Worm (Caenorhabditis elegans) whole organism, L4 larva: Measurements from ENCODE around the gene F53B7.7.

Source experiments
- F44E2.7 ChIP-seq: fragments of 200-800 bp; sonication (Bioruptor generic); IDR thresholded peaks from 2 replicates; pipeline ENCODE4 v2.1.2; 2022; ENCODE audit warnings: missing genetic modification characterization, missing compliant biosample characterization
- T20F7.1 ChIP-seq: fragments of 200-800 bp; sonication (Bioruptor generic); optimal IDR thresholded peaks from 2 replicates; lab custom pipeline; 2018; ENCODE audit warnings: mild to moderate bottlenecking, missing genetic modification characterization, missing compliant biosample characterization
- T26A8.4 ChIP-seq: fragments of 200-800 bp; sonication (Bioruptor generic); IDR thresholded peaks from 2 replicates; pipeline ENCODE4 v1.3.6; 2022; ENCODE audit warnings: missing genetic modification characterization, missing compliant biosample characterization
- aha-1 ChIP-seq: fragments of 150-350 bp; peaks from one replicate; lab custom pipeline; 2014; ENCODE audit warnings: missing biosample characterization, missing genetic modification characterization
- ceh-28 ChIP-seq: fragments of 150-350 bp; optimal IDR thresholded peaks from 2 replicates; lab custom pipeline; 2014; ENCODE audit warnings: missing biosample characterization, missing genetic modification reagents, missing genetic modification characterization
- cey-2 ChIP-seq: sonication (generic microtip); optimal IDR thresholded peaks from 3 replicates; lab custom pipeline; 2017; ENCODE audit warnings: missing genetic modification characterization, mild to moderate bottlenecking, missing compliant biosample characterization, antibody characterized with exemption, borderline replicate concordance; ENCODE audit not compliant: insufficient read depth
- ctbp-1 ChIP-seq: fragments of 200-800 bp; sonication (Bioruptor generic); IDR thresholded peaks from 2 replicates; pipeline ENCODE4 v1.3.6; 2022; ENCODE audit warnings: missing genetic modification reagents, missing genetic modification characterization, missing compliant biosample characterization
- daf-12 ChIP-seq: fragments of 150-350 bp; optimal IDR thresholded peaks from 2 replicates; lab custom pipeline; 2014; ENCODE audit warnings: missing biosample characterization, missing genetic modification reagents, missing genetic modification characterization
- daf-16 ChIP-seq, 3 experiments: sonication (generic microtip); optimal IDR thresholded peaks; 2 replicates each; lab custom pipeline; 2016 to 2017; ENCODE audit warnings: missing genetic modification characterization in 3 of 3, missing genetic modification reagents in 3 of 3, mild to moderate bottlenecking in 2 of 3, missing compliant biosample characterization in 2 of 3, missing biosample characterization in 1 of 3, moderate library complexity in 1 of 3
- dmd-6 ChIP-seq: fragments of 200-800 bp; sonication (Bioruptor generic); IDR thresholded peaks from 2 replicates; pipeline ENCODE4 v1.3.6; 2022; ENCODE audit warnings: missing genetic modification reagents, missing genetic modification characterization, missing compliant biosample characterization
- dve-1 ChIP-seq: sonication (generic microtip); optimal IDR thresholded peaks from 2 replicates; lab custom pipeline; 2017; ENCODE audit warnings: antibody characterized with exemption, mild to moderate bottlenecking, missing genetic modification characterization, missing compliant biosample characterization; ENCODE audit not compliant: insufficient read depth
- egl-43 ChIP-seq: fragments of 200-800 bp; sonication (Bioruptor generic); IDR thresholded peaks from 2 replicates; pipeline ENCODE4 v1.3.6; 2022; ENCODE audit warnings: missing genetic modification reagents, missing genetic modification characterization, missing compliant biosample characterization
- fkh-10 ChIP-seq: fragments of 150-350 bp; optimal IDR thresholded peaks from 2 replicates; lab custom pipeline; 2014; ENCODE audit warnings: missing biosample characterization, missing genetic modification reagents, missing genetic modification characterization
- gei-8 ChIP-seq: fragments of 200-800 bp; sonication (Bioruptor generic); optimal IDR thresholded peaks from 2 replicates; lab custom pipeline; 2018; ENCODE audit warnings: mild to moderate bottlenecking, missing genetic modification characterization, missing compliant biosample characterization
- hif-1 ChIP-seq, 2 experiments: sonication (generic microtip); optimal IDR thresholded peaks; 2 replicates each; lab custom pipeline; 2016 to 2017; ENCODE audit warnings: missing compliant biosample characterization in 2 of 2, missing genetic modification characterization in 2 of 2, missing genetic modification reagents in 2 of 2, missing genotype in 2 of 2, mild to moderate bottlenecking in 1 of 2
- hlh-11 ChIP-seq: fragments of 200-800 bp; sonication (Bioruptor generic); optimal IDR thresholded peaks from 2 replicates; lab custom pipeline; 2018; ENCODE audit warnings: mild to moderate bottlenecking, missing genetic modification characterization, missing compliant biosample characterization
- hmg-1.1 ChIP-seq: fragments of 200-800 bp; sonication (Bioruptor generic); IDR thresholded peaks from 2 replicates; pipeline ENCODE4 v1.3.6; 2022; ENCODE audit warnings: missing genetic modification reagents, missing genetic modification characterization, missing compliant biosample characterization
- lin-1 ChIP-seq: fragments of 200-800 bp; sonication (Bioruptor generic); IDR thresholded peaks from 2 replicates; pipeline ENCODE4 v1.3.6; 2022; ENCODE audit warnings: missing genetic modification reagents, missing genetic modification characterization, missing compliant biosample characterization
- lin-15B ChIP-seq: fragments of 150-350 bp; sonication (generic microtip); optimal IDR thresholded peaks from 3 replicates; lab custom pipeline; 2014; ENCODE audit warnings: missing biosample characterization, missing genetic modification characterization
- lin-38 ChIP-seq: fragments of 200-800 bp; sonication (Bioruptor generic); IDR thresholded peaks from 2 replicates; pipeline ENCODE4 v1.3.6; 2022; ENCODE audit warnings: missing genetic modification reagents, missing genetic modification characterization, missing compliant biosample characterization
- lsy-2 ChIP-seq, 2 experiments: fragments of 150-350 bp in 1 of 2; sonication (generic microtip) in 1 of 2; optimal IDR thresholded peaks; 2 replicates each; lab custom pipeline; 2014 to 2017; ENCODE audit warnings: missing biosample characterization in 2 of 2, missing genetic modification characterization in 2 of 2
- madf-5 ChIP-seq, 2 experiments: fragments of 200-800 bp; sonication (Bioruptor generic); IDR thresholded peaks; 2 replicates each; pipeline ENCODE4 v1.3.6; 2022; ENCODE audit warnings: missing compliant biosample characterization in 2 of 2, missing genetic modification characterization in 2 of 2
- mdl-1 ChIP-seq, 2 experiments: fragments of 150-350 bp in 1 of 2; sonication (generic microtip) in 1 of 2; optimal IDR thresholded peaks; 2 replicates each; lab custom pipeline; 2014 to 2017; ENCODE audit warnings: missing biosample characterization in 2 of 2, missing genetic modification characterization in 2 of 2
- mep-1 ChIP-seq: fragments of 150-350 bp; sonication (generic microtip); optimal IDR thresholded peaks from 3 replicates; lab custom pipeline; 2014; ENCODE audit warnings: missing biosample characterization, missing genetic modification characterization
- mes-2 ChIP-seq: sonication (generic microtip); optimal IDR thresholded peaks from 2 replicates; lab custom pipeline; 2016; ENCODE audit warnings: missing genotype, mild to moderate bottlenecking, missing genetic modification characterization, missing compliant biosample characterization; ENCODE audit not compliant: poor library complexity, severe bottlenecking
- mxl-3 ChIP-seq: fragments of 200-800 bp; sonication (Bioruptor generic); optimal IDR thresholded peaks from 2 replicates; lab custom pipeline; 2018; ENCODE audit warnings: mild to moderate bottlenecking, missing genetic modification characterization, missing compliant biosample characterization
- nhr-10 ChIP-seq: fragments of 150-350 bp; optimal IDR thresholded peaks from 2 replicates; lab custom pipeline; 2014; ENCODE audit warnings: missing biosample characterization, missing genetic modification characterization
- nhr-102 ChIP-seq: sonication (generic microtip); optimal IDR thresholded peaks from 2 replicates; lab custom pipeline; 2016; ENCODE audit warnings: mild to moderate bottlenecking, missing genetic modification characterization, moderate library complexity, missing compliant biosample characterization
- nhr-11 ChIP-seq: fragments of 150-350 bp; optimal IDR thresholded peaks from 2 replicates; lab custom pipeline; 2014; ENCODE audit warnings: missing biosample characterization, missing genetic modification characterization
- nhr-111 ChIP-seq: fragments of 200-800 bp; sonication (Bioruptor generic); optimal IDR thresholded peaks from 2 replicates; lab custom pipeline; 2018; ENCODE audit warnings: mild to moderate bottlenecking, missing genetic modification characterization, missing compliant biosample characterization
- nhr-48 ChIP-seq: sonication (generic microtip); optimal IDR thresholded peaks from 2 replicates; lab custom pipeline; 2016; ENCODE audit warnings: mild to moderate bottlenecking, missing genetic modification characterization, missing compliant biosample characterization
- nhr-77 ChIP-seq: fragments of 150-350 bp; optimal IDR thresholded peaks from 2 replicates; lab custom pipeline; 2014; ENCODE audit warnings: missing biosample characterization, missing genetic modification characterization
- pqm-1 ChIP-seq: sonication (generic microtip); optimal IDR thresholded peaks from 2 replicates; lab custom pipeline; 2017; ENCODE audit warnings: missing biosample characterization, missing genetic modification characterization
- snpc-1.2 ChIP-seq: fragments of 200-800 bp; sonication (Bioruptor generic); IDR thresholded peaks from 2 replicates; pipeline ENCODE4 v1.3.6; 2022; ENCODE audit warnings: missing genetic modification reagents, missing genetic modification characterization, missing compliant biosample characterization
- spr-1 ChIP-seq: sonication (generic microtip); optimal IDR thresholded peaks from 2 replicates; lab custom pipeline; 2016; ENCODE audit warnings: mild to moderate bottlenecking, missing genetic modification characterization, missing compliant biosample characterization
- tra-1 ChIP-seq: fragments of 200-800 bp; sonication (Bioruptor generic); IDR thresholded peaks from 2 replicates; pipeline ENCODE4 v1.3.6; 2022; ENCODE audit warnings: missing genetic modification reagents, missing genetic modification characterization, missing compliant biosample characterization
- unc-62 ChIP-seq, 3 experiments: fragments of 150-350 bp in 1 of 3; sonication (generic microtip); optimal IDR thresholded peaks in 2 of 3; peaks in 1 of 3; 1 replicate in 1 of 3; 2 replicates in 2 of 3; lab custom pipeline; 2014 to 2017; ENCODE audit warnings: missing biosample characterization in 3 of 3, missing genetic modification characterization in 3 of 3, missing genetic modification reagents in 3 of 3, missing genotype in 1 of 3
- zfp-3 ChIP-seq: fragments of 200-800 bp; sonication (Bioruptor generic); conservative IDR thresholded peaks from 2 replicates; pipeline ENCODE4 v1.3.6; 2022; ENCODE audit warnings: missing genetic modification reagents, missing genetic modification characterization, missing compliant biosample characterization
- ztf-11 ChIP-seq: fragments of 150-350 bp; optimal IDR thresholded peaks from 2 replicates; lab custom pipeline; 2014; ENCODE audit warnings: missing biosample characterization, missing genetic modification characterization

The F53B7.7 gene

ce11 chrV:10955681-10956476, 43.0 kb upstream of the F53B7.7 start, which contains the start of gene F17C11.13:
Gene F17C11.13, plus strand, starts transcription at chrV:10955923.
- TF ChIP-seq zfp-3 (0 out of 2 replicates have a peak, but pooled peaks have one; percentile 19), unc-62 (GFP tag; optimal IDR thresholded peaks at IDR 0.05 in 1 of 2; lab: Kevin White, UChicago) (peak in 1 of 2 experiments; percentile 97), unc-62 (tag; optimal IDR thresholded peaks at IDR 0.05; lab: Kevin White, UChicago) (no peak), pqm-1 (tag; lab: Kevin White, UChicago) (peak; percentile 39), snpc-1.2 (no peak), dmd-6 (GFP tag; lab: Robert Waterston, UW) (peak; percentile 23; the same call in 1 of the 2 replicates), daf-16 (GFP tag; optimal IDR thresholded peaks at IDR 0.05; lab: Kevin White, UChicago) (no peak), daf-16 (tag; optimal IDR thresholded peaks at IDR 0.05; lab: Kevin White, UChicago) (peak; percentile 17), dve-1 (tag; lab: Kevin White, UChicago) (peak; percentile 36), tra-1 (GFP tag; lab: Robert Waterston, UW) (no peak), nhr-48 (no peak), nhr-77 (tag; lab: Kevin White, UChicago) (peak; percentile 39), egl-43 (no peak), aha-1 (tag; lab: Kevin White, UChicago) (peak; percentile 98), T26A8.4 (no peak), ztf-11 (tag; lab: Kevin White, UChicago) (no peak), mep-1 (tag; lab: Kevin White, UChicago) (peak; percentile 59), hlh-11 (tag; lab: Kevin White, UChicago) (peak; percentile 8)

- TF ChIP-seq daf-16 (GFP tag; optimal IDR thresholded peaks at IDR 0.05; lab: Kevin White, UChicago) (peak; percentile 5 to 8), daf-16 (tag; optimal IDR thresholded peaks at IDR 0.05; lab: Kevin White, UChicago) (peak; percentile 63), lsy-2 (tag; optimal IDR thresholded peaks at IDR 0.05; lab: Kevin White, UChicago) (peak in 1 of 2 experiments; percentile 58), hlh-11 (tag; lab: Kevin White, UChicago) (peak; percentile 5), tra-1 (GFP tag; lab: Robert Waterston, UW) (no peak), T20F7.1 (GFP tag; lab: Kevin White, UChicago) (peak; percentile 45), mdl-1 (tag; optimal IDR thresholded peaks at IDR 0.05; lab: Kevin White, UChicago) (no peak), dve-1 (tag; lab: Kevin White, UChicago) (peak; percentile 39), lin-38 (GFP tag; lab: Robert Waterston, UW) (peak; percentile 34; the same call in 1 of the 2 replicates), cey-2 (tag; lab: Kevin White, UChicago) (no peak), nhr-11 (tag; lab: Kevin White, UChicago) (no peak), zfp-3 (peak; percentile 77; the same call in 1 of the 2 replicates), F44E2.7 (GFP tag; lab: Robert Waterston, UW) (no peak), madf-5 (GFP tag; IDR thresholded peaks at IDR 0.05; lab: Robert Waterston, UW) (0 out of 4 replicates have a peak, but pooled peaks of 1 of the 2 experiments have one; percentile 48), mes-2 (tag; lab: Kevin White, UChicago) (peak; percentile 50), unc-62 (GFP tag; optimal IDR thresholded peaks at IDR 0.05 in 1 of 2; lab: Kevin White, UChicago) (peak in 1 of 2 experiments; percentile 58), unc-62 (tag; optimal IDR thresholded peaks at IDR 0.05; lab: Kevin White, UChicago) (no peak), ztf-11 (tag; lab: Kevin White, UChicago) (no peak), nhr-102 (tag; lab: Kevin White, UChicago) (peak; percentile 15), T26A8.4 (peak; percentile 42; the same call in 1 of the 2 replicates), hif-1 (tag; optimal IDR thresholded peaks at IDR 0.05; lab: Kevin White, UChicago) (no peak), spr-1 (no peak)
- TF ChIP-seq, all 104 proteins: peak for 12
These were observed 40.5 kb upstream of the F53B7.7 start, which contains the start of gene pigt-1 for ce11 chrV:10958322-10958900. Gene pigt-1, minus strand, starts transcription at chrV:10958821.

DNA sequence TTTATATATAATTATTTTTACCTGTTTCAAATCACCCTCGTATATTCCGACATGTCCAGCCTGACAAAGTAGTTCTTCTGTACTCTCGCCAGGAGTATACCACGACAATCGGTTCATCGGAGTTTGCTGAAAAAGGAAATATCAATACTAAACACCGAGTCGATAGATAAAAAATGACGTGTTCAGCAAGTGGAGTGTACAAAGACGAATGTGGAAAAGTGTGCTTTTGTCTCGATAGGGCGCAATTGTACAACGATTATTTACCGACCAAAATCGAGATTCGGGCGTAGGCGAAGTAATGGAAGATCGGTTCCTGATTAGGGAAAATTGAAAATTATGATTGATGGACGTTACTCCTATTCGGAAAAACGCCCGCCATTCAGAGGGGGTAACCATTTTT, 38.4 kb upstream of the F53B7.7 start, which contains the start of gene vps-36:
Gene vps-36 (minus strand): TSS at position 126 of the 400 bp plus-strand sequence.
- peak; percentile 9 for TF ChIP-seq mxl-3 (GFP tag; lab: Kevin White, UChicago)
- no peak for TF ChIP-seq daf-12 (tag; lab: Kevin White, UChicago)
- TF ChIP-seq snpc-1.2, result no peak
- TF ChIP-seq ctbp-1 (GFP tag; lab: Robert Waterston, UW), result no peak
- no peak for TF ChIP-seq gei-8 (GFP tag; lab: Kevin White, UChicago)
- TF ChIP-seq nhr-10 (tag; lab: Kevin White, UChicago), result no peak
- TF ChIP-seq nhr-111 (GFP tag; lab: Kevin White, UChicago), result no peak
- TF ChIP-seq dmd-6 (GFP tag; lab: Robert Waterston, UW), result peak; percentile 77
- TF ChIP-seq ceh-28 (tag; lab: Kevin White, UChicago), result no peak
- TF ChIP-seq fkh-10 (GFP tag; lab: Kevin White, UChicago), result no peak
- TF ChIP-seq mep-1 (tag; lab: Kevin White, UChicago), result peak; percentile 31
- no peak for TF ChIP-seq hmg-1.1 (GFP tag; lab: Robert Waterston, UW)
- no peak for TF ChIP-seq tra-1 (GFP tag; lab: Robert Waterston, UW)
- no peak for TF ChIP-seq lin-1 (GFP tag; lab: Robert Waterston, UW)
- no peak for TF ChIP-seq lin-15B (tag; lab: Kevin White, UChicago)
- peak; percentile 29 for TF ChIP-seq dve-1 (tag; lab: Kevin White, UChicago)
- TF ChIP-seq lin-38 (GFP tag; lab: Robert Waterston, UW), result peak; percentile 37
- peak; percentile 36 for TF ChIP-seq T20F7.1 (GFP tag; lab: Kevin White, UChicago)
- TF ChIP-seq nhr-11 (tag; lab: Kevin White, UChicago), result no peak
- TF ChIP-seq ztf-11 (tag; lab: Kevin White, UChicago), result no peak
